Worm (Caenorhabditis elegans) whole organism, young adult: ENCODE results near the gene fkb-6.

Experiments
- B0035.1 ChIP-seq: sonication (generic microtip); optimal IDR thresholded peaks from 2 replicates; lab custom pipeline; 2016; ENCODE audit warnings: missing genetic modification characterization, mild to moderate bottlenecking, missing compliant biosample characterization, missing genotype, missing genetic modification reagents
- F22D6.2 ChIP-seq: sonication (generic microtip); optimal IDR thresholded peaks from 2 replicates; lab custom pipeline; 2016; ENCODE audit warnings: mild to moderate bottlenecking, missing genetic modification characterization, missing compliant biosample characterization
- F57C9.4 ChIP-seq: sonication (generic microtip); optimal IDR thresholded peaks from 2 replicates; lab custom pipeline; 2017; ENCODE audit warnings: mild to moderate bottlenecking, missing genetic modification characterization, missing compliant biosample characterization
- ZK185.1 ChIP-seq: sonication (generic microtip); optimal IDR thresholded peaks from 2 replicates; lab custom pipeline; 2016; ENCODE audit warnings: mild to moderate bottlenecking, missing genetic modification characterization, missing compliant biosample characterization; ENCODE audit not compliant: poor library complexity, severe bottlenecking
- akir-1 ChIP-seq: fragments of 200-800 bp; sonication (Bioruptor generic); optimal IDR thresholded peaks from 2 replicates; lab custom pipeline; 2018; ENCODE audit warnings: mild to moderate bottlenecking, missing genetic modification characterization, moderate library complexity, missing compliant biosample characterization
- ama-1 ChIP-seq, 3 experiments: fragments of 150-350 bp in 1 of 3; sonication (generic microtip) in 2 of 3; optimal IDR thresholded peaks; 2 replicates each; lab custom pipeline; 2014 to 2018; ENCODE audit warnings: missing biosample characterization in 2 of 3, missing genetic modification characterization in 2 of 3, missing genetic modification reagents in 2 of 3
- aptf-2 ChIP-seq: fragments of 200-800 bp; sonication (Bioruptor generic); conservative IDR thresholded peaks from 2 replicates; pipeline ENCODE4 v1.3.6; 2022; ENCODE audit warnings: missing genetic modification reagents, missing genetic modification characterization, missing compliant biosample characterization
- atf-7 ChIP-seq: sonication (generic microtip); optimal IDR thresholded peaks from 2 replicates; lab custom pipeline; 2017; ENCODE audit warnings: mild to moderate bottlenecking, missing genetic modification characterization, missing compliant biosample characterization
- athp-1 ChIP-seq: sonication (generic microtip); optimal IDR thresholded peaks from 2 replicates; lab custom pipeline; 2017; ENCODE audit warnings: mild to moderate bottlenecking, missing genetic modification characterization, missing compliant biosample characterization
- bed-2 ChIP-seq: fragments of 200-800 bp; sonication (Bioruptor generic); IDR thresholded peaks from 2 replicates; pipeline ENCODE4 v1.3.6; 2022; ENCODE audit warnings: missing genetic modification reagents, missing genetic modification characterization, missing compliant biosample characterization
- cebp-1 ChIP-seq, 2 experiments: fragments of 200-800 bp in 1 of 2; sonication (Bioruptor generic) in 1 of 2; sonication (generic microtip) in 1 of 2; IDR thresholded peaks in 1 of 2; optimal IDR thresholded peaks in 1 of 2; 2 replicates each; pipeline versions ENCODE4 v1.3.6 to Lab custom; 2017 to 2022; ENCODE audit warnings: missing compliant biosample characterization in 2 of 2, missing genetic modification characterization in 2 of 2, mild to moderate bottlenecking in 1 of 2, missing genetic modification reagents in 1 of 2, moderate library complexity in 1 of 2
- ceh-100 ChIP-seq: fragments of 200-800 bp; sonication (Bioruptor generic); IDR thresholded peaks from 2 replicates; pipeline ENCODE4 v1.3.6; 2022; ENCODE audit warnings: missing genetic modification reagents, missing genetic modification characterization, missing compliant biosample characterization
- chd-7 ChIP-seq: sonication (generic microtip); optimal IDR thresholded peaks from 2 replicates; lab custom pipeline; 2016; ENCODE audit warnings: mild to moderate bottlenecking, missing genetic modification characterization, moderate library complexity, missing compliant biosample characterization
- die-1 ChIP-seq: sonication (generic microtip); optimal IDR thresholded peaks from 2 replicates; lab custom pipeline; 2016; ENCODE audit warnings: missing genotype, mild to moderate bottlenecking, missing genetic modification characterization, missing compliant biosample characterization
- egl-18 ChIP-seq: fragments of 200-800 bp; sonication (Bioruptor generic); IDR thresholded peaks from 2 replicates; pipeline ENCODE4 v1.3.6; 2022; ENCODE audit warnings: missing genetic modification reagents, missing genetic modification characterization, missing compliant biosample characterization
- gei-17 ChIP-seq: fragments of 200-800 bp; sonication (Bioruptor generic); optimal IDR thresholded peaks from 2 replicates; lab custom pipeline; 2018; ENCODE audit warnings: mild to moderate bottlenecking, missing genetic modification characterization, missing compliant biosample characterization
- lin-35 ChIP-seq, 3 experiments: fragments of 150-350 bp in 2 of 3; sonication (generic microtip) in 1 of 3; optimal IDR thresholded peaks; 2 replicates each; lab custom pipeline; 2014 to 2018; ENCODE audit warnings: missing biosample characterization in 3 of 3, missing genetic modification characterization in 3 of 3, missing genetic modification reagents in 3 of 3
- lin-40 ChIP-seq: sonication (generic microtip); optimal IDR thresholded peaks from 2 replicates; lab custom pipeline; 2016; ENCODE audit warnings: missing genetic modification characterization, mild to moderate bottlenecking, missing compliant biosample characterization, missing genotype, missing genetic modification reagents
- lir-1 ChIP-seq: fragments of 200-800 bp; sonication (Bioruptor generic); conservative IDR thresholded peaks from 2 replicates; pipeline ENCODE4 v1.3.6; 2022; ENCODE audit warnings: missing genetic modification reagents, missing genetic modification characterization, missing compliant biosample characterization
- lsl-1 ChIP-seq: fragments of 200-800 bp; sonication (Bioruptor generic); optimal IDR thresholded peaks from 2 replicates; lab custom pipeline; 2018; ENCODE audit warnings: mild to moderate bottlenecking, missing genetic modification characterization, moderate library complexity, missing compliant biosample characterization
- madf-3 ChIP-seq: fragments of 200-800 bp; sonication (Bioruptor generic); IDR thresholded peaks from 2 replicates; pipeline ENCODE4 v1.3.6; 2022; ENCODE audit warnings: missing genetic modification reagents, missing genetic modification characterization, missing compliant biosample characterization
- madf-8 ChIP-seq: fragments of 200-800 bp; sonication (Bioruptor generic); conservative IDR thresholded peaks from 2 replicates; pipeline ENCODE4 v1.3.6; 2022; ENCODE audit warnings: missing genetic modification reagents, missing genetic modification characterization, missing compliant biosample characterization
- nfya-1 ChIP-seq: sonication (generic microtip); optimal IDR thresholded peaks from 2 replicates; lab custom pipeline; 2017; ENCODE audit warnings: antibody characterized with exemption, missing compliant biosample characterization, missing genetic modification characterization, borderline replicate concordance; ENCODE audit not compliant: insufficient read depth
- nfya-2 ChIP-seq: fragments of 200-800 bp; sonication (Bioruptor generic); IDR thresholded peaks from 2 replicates; pipeline ENCODE4 v1.3.6; 2022; ENCODE audit warnings: missing genetic modification reagents, missing genetic modification characterization, missing compliant biosample characterization
- nhr-120 ChIP-seq: fragments of 200-800 bp; sonication (Bioruptor generic); IDR thresholded peaks from 2 replicates; pipeline ENCODE4 v1.3.6; 2022; ENCODE audit warnings: missing genetic modification characterization, missing compliant biosample characterization
- nhr-179 ChIP-seq: sonication (generic microtip); optimal IDR thresholded peaks from 2 replicates; lab custom pipeline; 2016; ENCODE audit warnings: mild to moderate bottlenecking, missing genetic modification characterization, missing compliant biosample characterization
- rcor-1 ChIP-seq: fragments of 200-800 bp; sonication (Bioruptor generic); IDR thresholded peaks from 2 replicates; pipeline ENCODE4 v1.3.6; 2022; ENCODE audit warnings: missing genetic modification reagents, missing genetic modification characterization, missing compliant biosample characterization
- repo-1 ChIP-seq: sonication (generic microtip); optimal IDR thresholded peaks from 2 replicates; lab custom pipeline; 2017; ENCODE audit warnings: mild to moderate bottlenecking, missing genetic modification characterization, missing compliant biosample characterization
- snpc-1.1 ChIP-seq: sonication (generic microtip); optimal IDR thresholded peaks from 2 replicates; lab custom pipeline; 2017; ENCODE audit warnings: missing genetic modification characterization, mild to moderate bottlenecking, missing compliant biosample characterization, antibody characterized with exemption, moderate library complexity, missing genotype, missing genetic modification reagents; ENCODE audit not compliant: insufficient read depth
- somi-1 ChIP-seq: fragments of 200-800 bp; sonication (Bioruptor generic); optimal IDR thresholded peaks from 2 replicates; lab custom pipeline; 2018; ENCODE audit warnings: mild to moderate bottlenecking, missing genetic modification characterization, missing compliant biosample characterization
- tbx-9 ChIP-seq: sonication (generic microtip); optimal IDR thresholded peaks from 2 replicates; lab custom pipeline; 2016; ENCODE audit warnings: borderline replicate concordance, missing genetic modification characterization, inconsistent platforms, missing compliant biosample characterization
- ztf-18 ChIP-seq: sonication (generic microtip); optimal IDR thresholded peaks from 2 replicates; lab custom pipeline; 2016; ENCODE audit warnings: missing genotype, mild to moderate bottlenecking, missing genetic modification characterization, missing compliant biosample characterization
- ztf-3 ChIP-seq: fragments of 200-800 bp; sonication (Bioruptor generic); optimal IDR thresholded peaks from 2 replicates; lab custom pipeline; 2018; ENCODE audit warnings: mild to moderate bottlenecking, missing genetic modification characterization, missing compliant biosample characterization

fkb-6 gene

ce11 chrV:20815842-20816241 is 30.1 kb upstream of the fkb-6 start, which contains the start of gene sshk-1 (continued):
- TF ChIP-seq B0035.1 (tag; lab: Kevin White, UChicago) = no peak

- TF ChIP-seq lin-35 (GFP tag; optimal IDR thresholded peaks at IDR 0.05; lab: Kevin White, UChicago) (no peak), nhr-120 (GFP tag; lab: Robert Waterston, UW) (no peak), gei-17 (GFP tag; lab: Kevin White, UChicago) (no peak), somi-1 (GFP tag; lab: Kevin White, UChicago) (no peak), ZK185.1 (no peak), chd-7 (tag; lab: Kevin White, UChicago) (no peak), nfya-2 (GFP tag; lab: Robert Waterston, UW) (no peak), nfya-1 (tag; lab: Kevin White, UChicago) (no peak), lir-1 (no peak), lin-40 (tag; lab: Kevin White, UChicago) (no peak), madf-8 (GFP tag; lab: Robert Waterston, UW) (no peak), die-1 (tag; lab: Kevin White, UChicago) (no peak)
Observed at ce11 chrV:20820033-20820432, 25.9 kb upstream of the fkb-6 start, which contains the start of gene T03D8.6. Gene T03D8.6, minus strand, starts transcription at chrV:20820330.

ce11 chrV:20824962-20825609 is 20.9 kb upstream of the fkb-6 start, which contains the start of the genes gcy-22 and grl-14:
Gene gcy-22, minus strand, starts transcription at chrV:20825062.
Gene grl-14, plus strand, starts transcription at chrV:20825559.
- TF ChIP-seq F57C9.4 = no peak
- TF ChIP-seq aptf-2 (GFP tag; lab: Robert Waterston, UW) = no peak
- no peak for TF ChIP-seq cebp-1 (GFP tag; IDR thresholded peaks at IDR 0.05; lab: Robert Waterston, UW)
- TF ChIP-seq cebp-1 (tag; optimal IDR thresholded peaks at IDR 0.05; lab: Kevin White, UChicago) = no peak
- no peak for TF ChIP-seq repo-1 (tag; lab: Kevin White, UChicago)
- no peak for TF ChIP-seq B0035.1 (tag; lab: Kevin White, UChicago)
- no peak for TF ChIP-seq snpc-1.1 (tag; lab: Kevin White, UChicago)
- TF ChIP-seq lsl-1 = no peak
- no peak for TF ChIP-seq ama-1 (optimal IDR thresholded peaks at IDR 0.05; lab: Kevin White, UChicago)
- TF ChIP-seq ama-1 (GFP tag; optimal IDR thresholded peaks at IDR 0.05; lab: Kevin White, UChicago) = no peak
- TF ChIP-seq, all 124 proteins: peak for 0

- no peak for TF ChIP-seq nfya-1 (tag; lab: Kevin White, UChicago)
- no peak for TF ChIP-seq F22D6.2 (tag; lab: Kevin White, UChicago)
- no peak for TF ChIP-seq madf-8 (GFP tag; lab: Robert Waterston, UW)
- TF ChIP-seq bed-2 = no peak
- no peak for TF ChIP-seq tbx-9
- no peak for TF ChIP-seq ztf-18
- TF ChIP-seq atf-7 (tag; lab: Kevin White, UChicago) = no peak
- TF ChIP-seq madf-3 (GFP tag; lab: Robert Waterston, UW) = no peak
- no peak for TF ChIP-seq lsl-1
- TF ChIP-seq ceh-100 (GFP tag; lab: Robert Waterston, UW) = no peak
- TF ChIP-seq rcor-1 = no peak
- TF ChIP-seq egl-18 (GFP tag; lab: Robert Waterston, UW) = no peak
- no peak for TF ChIP-seq ztf-3 (GFP tag; lab: Kevin White, UChicago)
- TF ChIP-seq cebp-1 (GFP tag; IDR thresholded peaks at IDR 0.05; lab: Robert Waterston, UW) = no peak
- no peak for TF ChIP-seq cebp-1 (tag; optimal IDR thresholded peaks at IDR 0.05; lab: Kevin White, UChicago)
- no peak for TF ChIP-seq nhr-120 (GFP tag; lab: Robert Waterston, UW)
- TF ChIP-seq gei-17 (GFP tag; lab: Kevin White, UChicago) = no peak
- TF ChIP-seq lin-40 (tag; lab: Kevin White, UChicago) = no peak
- TF ChIP-seq nhr-179 (tag; lab: Kevin White, UChicago) = no peak
- TF ChIP-seq akir-1 = no peak
- TF ChIP-seq athp-1 (tag; lab: Kevin White, UChicago) = no peak
Observed at ce11 chrV:20826618-20827017, 19.3 kb upstream of the fkb-6 start.
